Worm (Caenorhabditis elegans) whole organism, late embryonic: ENCODE results near the gene F07A11.1.

Experiments
- C08G9.2 ChIP-seq: sonication (generic microtip); optimal IDR thresholded peaks from 2 replicates; lab custom pipeline; 2016; ENCODE audit warnings: mild to moderate bottlenecking, missing genetic modification characterization, moderate library complexity, missing compliant biosample characterization
- F13H6.1 ChIP-seq: sonication (generic microtip); optimal IDR thresholded peaks from 2 replicates; lab custom pipeline; 2016; ENCODE audit warnings: missing genetic modification characterization, missing compliant biosample characterization
- T23F11.4 ChIP-seq: fragments of 200-800 bp; sonication (Bioruptor generic); optimal IDR thresholded peaks from 2 replicates; lab custom pipeline; 2018; ENCODE audit warnings: mild to moderate bottlenecking, missing genetic modification characterization, missing compliant biosample characterization
- Y22D7AL.16 ChIP-seq: sonication (generic microtip); optimal IDR thresholded peaks from 2 replicates; lab custom pipeline; 2016; ENCODE audit warnings: missing genetic modification characterization, missing compliant biosample characterization
- ama-1 ChIP-seq: fragments of 150-350 bp; optimal IDR thresholded peaks from 2 replicates; lab custom pipeline; 2014
- ceh-14 ChIP-seq: sonication (generic microtip); optimal IDR thresholded peaks from 2 replicates; lab custom pipeline; 2016; ENCODE audit warnings: missing genotype, missing genetic modification characterization, missing compliant biosample characterization
- ceh-18 ChIP-seq: sonication (generic microtip); optimal IDR thresholded peaks from 2 replicates; lab custom pipeline; 2016; ENCODE audit warnings: missing genetic modification characterization, missing compliant biosample characterization
- ceh-19 ChIP-seq: fragments of 200-800 bp; sonication (Bioruptor generic); optimal IDR thresholded peaks from 2 replicates; lab custom pipeline; 2018; ENCODE audit warnings: mild to moderate bottlenecking, missing genetic modification characterization, missing compliant biosample characterization
- ceh-2 ChIP-seq: sonication (generic microtip); optimal IDR thresholded peaks from 2 replicates; lab custom pipeline; 2016; ENCODE audit warnings: missing genotype, missing genetic modification characterization, missing compliant biosample characterization
- ceh-22 ChIP-seq: sonication (generic microtip); optimal IDR thresholded peaks from 2 replicates; lab custom pipeline; 2017; ENCODE audit warnings: missing biosample characterization, missing genetic modification characterization
- ceh-24 ChIP-seq: sonication (generic microtip); optimal IDR thresholded peaks from 2 replicates; lab custom pipeline; 2016; ENCODE audit warnings: mild to moderate bottlenecking, missing genetic modification characterization, missing compliant biosample characterization
- ceh-31 ChIP-seq: sonication (generic microtip); optimal IDR thresholded peaks from 2 replicates; lab custom pipeline; 2016; ENCODE audit warnings: missing genetic modification characterization, missing compliant biosample characterization
- ceh-34 ChIP-seq: sonication (generic microtip); optimal IDR thresholded peaks from 2 replicates; lab custom pipeline; 2016; ENCODE audit warnings: mild to moderate bottlenecking, missing genetic modification characterization, missing compliant biosample characterization
- ceh-6 ChIP-seq: fragments of 200-800 bp; sonication (Bioruptor generic); optimal IDR thresholded peaks from 2 replicates; lab custom pipeline; 2018; ENCODE audit warnings: mild to moderate bottlenecking, missing genetic modification characterization, missing compliant biosample characterization
- dmd-4 ChIP-seq: sonication (generic microtip); optimal IDR thresholded peaks from 2 replicates; lab custom pipeline; 2016; ENCODE audit warnings: borderline replicate concordance, missing genetic modification characterization, missing compliant biosample characterization
- elt-2 ChIP-seq: sonication (generic microtip); optimal IDR thresholded peaks from 2 replicates; lab custom pipeline; 2016; ENCODE audit warnings: missing genetic modification reagents, missing genetic modification characterization, missing compliant biosample characterization
- fkh-10 ChIP-seq: fragments of 150-350 bp; optimal IDR thresholded peaks from 2 replicates; lab custom pipeline; 2014; ENCODE audit warnings: missing biosample characterization, missing genetic modification reagents, missing genetic modification characterization
- hlh-13 ChIP-seq: fragments of 200-800 bp; sonication (Bioruptor generic); optimal IDR thresholded peaks from 2 replicates; lab custom pipeline; 2018; ENCODE audit warnings: mild to moderate bottlenecking, missing genetic modification characterization, missing compliant biosample characterization
- hlh-15 ChIP-seq: sonication (generic microtip); optimal IDR thresholded peaks from 2 replicates; lab custom pipeline; 2016; ENCODE audit warnings: missing genetic modification characterization, missing compliant biosample characterization
- hlh-30 ChIP-seq: sonication (generic microtip); optimal IDR thresholded peaks from 2 replicates; lab custom pipeline; 2017; ENCODE audit warnings: antibody characterized with exemption, missing genetic modification characterization, missing compliant biosample characterization; ENCODE audit not compliant: insufficient read depth
- lim-6 ChIP-seq: sonication (generic microtip); optimal IDR thresholded peaks from 2 replicates; lab custom pipeline; 2016; ENCODE audit warnings: missing genetic modification characterization, missing compliant biosample characterization
- lin-11 ChIP-seq: fragments of 200-800 bp; sonication (Bioruptor generic); optimal IDR thresholded peaks from 2 replicates; lab custom pipeline; 2018; ENCODE audit warnings: mild to moderate bottlenecking, missing genetic modification characterization, missing compliant biosample characterization
- mec-3 ChIP-seq: sonication (generic microtip); optimal IDR thresholded peaks from 2 replicates; lab custom pipeline; 2016; ENCODE audit warnings: borderline replicate concordance, missing genetic modification characterization, missing compliant biosample characterization
- nfya-1 ChIP-seq: sonication (generic microtip); optimal IDR thresholded peaks from 2 replicates; lab custom pipeline; 2017; ENCODE audit warnings: missing genetic modification characterization, mild to moderate bottlenecking, missing compliant biosample characterization, antibody characterized with exemption, moderate library complexity
- nhr-232 ChIP-seq: sonication (generic microtip); optimal IDR thresholded peaks from 2 replicates; lab custom pipeline; 2016; ENCODE audit warnings: missing genetic modification characterization, missing compliant biosample characterization
- pat-9 ChIP-seq: fragments of 200-800 bp; sonication (Bioruptor generic); optimal IDR thresholded peaks from 2 replicates; lab custom pipeline; 2018; ENCODE audit warnings: mild to moderate bottlenecking, missing genetic modification characterization, moderate library complexity, missing compliant biosample characterization
- pax-1 ChIP-seq: fragments of 150-350 bp; optimal IDR thresholded peaks from 2 replicates; lab custom pipeline; 2014; ENCODE audit warnings: missing biosample characterization, missing genetic modification characterization
- pha-2 ChIP-seq: sonication (generic microtip); optimal IDR thresholded peaks from 2 replicates; lab custom pipeline; 2017; ENCODE audit warnings: mild to moderate bottlenecking, missing genetic modification characterization, missing compliant biosample characterization
- pqm-1 ChIP-seq: sonication (generic microtip); optimal IDR thresholded peaks from 2 replicates; lab custom pipeline; 2016; ENCODE audit warnings: missing genetic modification characterization, missing compliant biosample characterization
- pros-1 ChIP-seq: fragments of 150-350 bp; optimal IDR thresholded peaks from 2 replicates; lab custom pipeline; 2014; ENCODE audit warnings: missing biosample characterization, missing genetic modification reagents, missing genetic modification characterization
- ref-2 ChIP-seq: sonication (generic microtip); optimal IDR thresholded peaks from 2 replicates; lab custom pipeline; 2016; ENCODE audit warnings: missing genetic modification characterization, missing compliant biosample characterization
- rnt-1 ChIP-seq: sonication (generic microtip); optimal IDR thresholded peaks from 2 replicates; lab custom pipeline; 2016; ENCODE audit warnings: missing genetic modification characterization, missing compliant biosample characterization
- sdc-2 ChIP-seq: sonication (generic microtip); optimal IDR thresholded peaks from 2 replicates; lab custom pipeline; 2016; ENCODE audit warnings: missing genotype, missing genetic modification characterization, missing compliant biosample characterization
- sox-4 ChIP-seq: sonication (generic microtip); optimal IDR thresholded peaks from 2 replicates; lab custom pipeline; 2017; ENCODE audit warnings: mild to moderate bottlenecking, missing genetic modification characterization, inconsistent platforms, missing compliant biosample characterization
- syd-9 ChIP-seq: sonication (generic microtip); optimal IDR thresholded peaks from 2 replicates; lab custom pipeline; 2016; ENCODE audit warnings: mild to moderate bottlenecking, missing genetic modification characterization, moderate library complexity, missing compliant biosample characterization
- tbx-2 ChIP-seq: sonication (generic microtip); optimal IDR thresholded peaks from 2 replicates; lab custom pipeline; 2016; ENCODE audit warnings: missing genetic modification characterization, missing compliant biosample characterization
- tbx-7 ChIP-seq: sonication (generic microtip); optimal IDR thresholded peaks from 2 replicates; lab custom pipeline; 2016; ENCODE audit warnings: missing genotype, missing genetic modification characterization, missing compliant biosample characterization
- unc-42 ChIP-seq: sonication (generic microtip); optimal IDR thresholded peaks from 2 replicates; lab custom pipeline; 2016; ENCODE audit warnings: missing genotype, missing genetic modification characterization, missing compliant biosample characterization
- zip-5 ChIP-seq: sonication (generic microtip); optimal IDR thresholded peaks from 2 replicates; lab custom pipeline; 2016; ENCODE audit warnings: missing genetic modification characterization, missing compliant biosample characterization

F07A11.1 gene

DNA sequence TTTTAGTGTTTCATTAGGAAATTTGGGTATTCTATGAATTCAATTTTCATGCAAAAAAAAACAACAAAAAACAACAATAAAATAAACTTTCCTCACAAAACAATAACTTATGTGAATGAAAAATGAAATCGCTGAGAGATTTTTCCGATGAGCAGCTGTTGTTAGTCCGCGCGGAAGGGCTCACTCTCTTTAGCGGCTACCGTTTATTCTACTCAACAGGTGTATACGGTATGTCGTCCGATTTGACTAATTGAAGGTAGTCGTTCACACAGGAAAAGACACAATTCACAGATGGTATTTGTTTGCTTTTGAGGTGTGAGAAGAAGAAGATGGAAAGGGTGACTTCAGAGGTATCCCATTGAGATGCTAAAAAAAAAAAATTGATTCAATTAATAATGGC lies 23.3 kb downstream of the F07A11.1 start:
- no peak for TF ChIP-seq ceh-6 (GFP tag; lab: Kevin White, UChicago)
- no peak for TF ChIP-seq pat-9 (tag; lab: Kevin White, UChicago)
- TF ChIP-seq nhr-232 (tag; lab: Kevin White, UChicago): no peak
- TF ChIP-seq syd-9 (tag; lab: Kevin White, UChicago): no peak
- TF ChIP-seq fkh-10 (GFP tag; lab: Kevin White, UChicago): no peak
- TF ChIP-seq dmd-4 (tag; lab: Kevin White, UChicago): no peak
- no peak for TF ChIP-seq mec-3 (tag; lab: Kevin White, UChicago)
- no peak for TF ChIP-seq pqm-1 (tag; lab: Kevin White, UChicago)
- TF ChIP-seq C08G9.2 (tag; lab: Kevin White, UChicago): no peak
- TF ChIP-seq tbx-2 (tag; lab: Kevin White, UChicago): no peak
- TF ChIP-seq ceh-22 (tag; lab: Kevin White, UChicago): no peak
- TF ChIP-seq ceh-18 (tag; lab: Kevin White, UChicago): no peak
- no peak for TF ChIP-seq T23F11.4 (GFP tag; lab: Kevin White, UChicago)
- no peak for TF ChIP-seq ama-1 (lab: Kevin White, UChicago)

DNA sequence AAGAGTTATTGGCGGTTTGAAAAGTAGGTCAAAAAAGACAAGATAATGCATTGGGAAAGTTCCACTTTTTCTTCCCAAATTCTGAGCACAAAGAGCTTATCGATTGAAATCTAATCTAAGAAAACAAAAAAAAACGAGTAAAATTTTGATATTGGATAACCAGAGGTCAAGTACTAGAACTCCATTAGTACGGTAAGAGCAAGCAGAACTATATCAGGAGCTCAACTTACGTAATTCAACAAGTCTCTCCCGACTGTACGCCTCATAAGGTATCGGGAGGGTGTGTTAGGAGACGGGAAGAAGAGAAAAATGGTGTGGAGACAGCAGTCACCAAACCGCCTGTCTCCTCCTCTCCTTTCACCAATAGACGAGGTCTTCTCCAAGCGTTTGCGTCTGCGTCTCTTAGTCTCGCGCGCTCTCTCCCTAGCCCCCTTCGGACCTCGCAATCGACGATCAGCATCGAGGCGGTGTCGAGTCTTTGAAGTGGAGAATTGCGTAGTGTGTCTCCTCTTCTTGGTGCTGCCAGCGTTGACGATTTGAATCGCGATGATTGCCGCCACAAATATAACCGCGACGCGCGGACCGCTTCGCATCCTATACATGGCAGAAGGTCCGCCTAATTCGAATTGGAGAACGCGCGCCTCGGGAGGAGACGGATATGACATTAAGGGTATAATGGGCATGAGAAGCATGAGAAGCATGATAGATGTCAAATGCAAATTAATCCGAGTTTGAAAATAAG lies 24.8 kb downstream of the F07A11.1 start, which contains the start of gene F54D5.5:
Gene F54D5.5, minus strand, starts transcription at position 51 of the 742 bp plus-strand sequence.
- TF ChIP-seq fkh-10 (GFP tag; lab: Kevin White, UChicago) (no peak), ref-2 (peak; percentile 66), ceh-24 (tag; lab: Kevin White, UChicago) (no peak), hlh-15 (no peak), ceh-34 (peak; percentile 68), elt-2 (tag; lab: Kevin White, UChicago) (no peak), sox-4 (tag; lab: Kevin White, UChicago) (no peak), ceh-19 (GFP tag; lab: Kevin White, UChicago) (no peak), F13H6.1 (no peak), Y22D7AL.16 (tag; lab: Kevin White, UChicago) (no peak), nfya-1 (tag; lab: Kevin White, UChicago) (peak; percentile 82), lim-6 (tag; lab: Kevin White, UChicago) (no peak), tbx-7 (tag; lab: Kevin White, UChicago) (peak; percentile 9), ceh-31 (tag; lab: Kevin White, UChicago) (peak; percentile 89), hlh-13 (GFP tag; lab: Kevin White, UChicago) (no peak), lin-11 (no peak), ceh-14 (peak; percentile 76), tbx-2 (tag; lab: Kevin White, UChicago) (peak; percentile 77), mec-3 (tag; lab: Kevin White, UChicago) (no peak), unc-42 (tag; lab: Kevin White, UChicago) (peak; percentile 87), C08G9.2 (tag; lab: Kevin White, UChicago) (no peak), pha-2 (tag; lab: Kevin White, UChicago) (no peak), rnt-1 (tag; lab: Kevin White, UChicago) (peak; percentile 58), pax-1 (tag; lab: Kevin White, UChicago) (no peak), zip-5 (tag; lab: Kevin White, UChicago) (no peak), sdc-2 (tag; lab: Kevin White, UChicago) (peak; percentile 34), ceh-2 (tag; lab: Kevin White, UChicago) (no peak), dmd-4 (tag; lab: Kevin White, UChicago) (peak; percentile 33), hlh-30 (peak; percentile 59), pros-1 (peak; percentile 17)
